Worm (Caenorhabditis elegans) whole organism, early embryonic: ENCODE data around the gene clh-1.

Experiments used
- ceh-36 ChIP-seq: sonication (generic microtip); optimal IDR thresholded peaks from 2 replicates; lab custom pipeline; 2016; ENCODE audit warnings: missing genetic modification characterization, inconsistent platforms, missing compliant biosample characterization
- pes-1 ChIP-seq: fragments of 200-800 bp; sonication (Bioruptor generic); IDR thresholded peaks from 2 replicates; pipeline ENCODE4 v1.3.6; 2022; ENCODE audit warnings: missing genetic modification reagents, missing genetic modification characterization, missing compliant biosample characterization

- TF ChIP-seq pes-1 (no peak), ceh-36 (no peak)
Observed at ce11 chrII:11905023-11905422, 48.8 kb upstream of the clh-1 start.
